Fruit fly (Drosophila melanogaster) whole organism, embryonic: Measurements from ENCODE around the gene CG34028.

Experiments
- BEAF-32 ChIP-seq: fragments of 200-800 bp; sonication (Bioruptor generic); optimal IDR thresholded peaks from 3 replicates; lab custom pipeline; 2017; ENCODE audit warnings: missing biosample characterization, missing genetic modification characterization, mild to moderate bottlenecking, moderate library complexity, missing genetic modification reagents
- Bteb2 ChIP-seq: fragments of 200-800 bp; sonication (Bioruptor generic); optimal IDR thresholded peaks from 2 replicates; lab custom pipeline; 2016; ENCODE audit warnings: missing biosample characterization, missing genetic modification characterization
- C15 ChIP-seq: fragments of 200-800 bp; sonication (Bioruptor generic); IDR thresholded peaks from 3 replicates; pipeline ENCODE4 v1.3.6; 2022; ENCODE audit warnings: missing biosample characterization, missing genetic modification characterization
- CG10267 ChIP-seq: fragments of 200-800 bp; sonication (Bioruptor generic); optimal IDR thresholded peaks from 2 replicates; lab custom pipeline; 2018; ENCODE audit warnings: missing biosample characterization, mild to moderate bottlenecking, missing genetic modification characterization, moderate library complexity
- CG10565 ChIP-seq: fragments of 200-800 bp; sonication (Bioruptor generic); optimal IDR thresholded peaks from 3 replicates; lab custom pipeline; 2016; ENCODE audit warnings: missing biosample characterization, mild to moderate bottlenecking, missing genetic modification characterization
- CG10654 ChIP-seq: fragments of 200-800 bp; sonication (Bioruptor generic); optimal IDR thresholded peaks from 2 replicates; lab custom pipeline; 2016; ENCODE audit warnings: missing biosample characterization, missing genetic modification characterization
- CG11247 ChIP-seq: fragments of 200-800 bp; sonication (Bioruptor generic); IDR thresholded peaks from 2 replicates; pipeline ENCODE4 v1.3.6; 2022; ENCODE audit warnings: missing biosample characterization, missing genetic modification characterization
- CG12299 ChIP-seq: fragments of 200-800 bp; sonication (Bioruptor generic); optimal IDR thresholded peaks from 2 replicates; lab custom pipeline; 2018; ENCODE audit warnings: missing biosample characterization, mild to moderate bottlenecking, missing genetic modification characterization
- CG12391 ChIP-seq: fragments of 200-800 bp; sonication (Bioruptor generic); optimal IDR thresholded peaks from 3 replicates; lab custom pipeline; 2018; ENCODE audit warnings: missing biosample characterization, mild to moderate bottlenecking, missing genetic modification characterization, moderate library complexity
- CG13123 ChIP-seq: fragments of 200-800 bp; sonication (Bioruptor generic); optimal IDR thresholded peaks from 2 replicates; lab custom pipeline; 2016; ENCODE audit warnings: missing biosample characterization, missing genetic modification characterization
- CG15073 ChIP-seq: fragments of 200-800 bp; sonication (Bioruptor generic); optimal IDR thresholded peaks from 2 replicates; lab custom pipeline; 2016; ENCODE audit warnings: missing biosample characterization, missing genetic modification characterization
- CG1529 ChIP-seq: fragments of 200-800 bp; sonication (Bioruptor generic); optimal IDR thresholded peaks from 3 replicates; lab custom pipeline; 2018; ENCODE audit warnings: missing biosample characterization, missing genetic modification characterization
- CG15696 ChIP-seq: fragments of 200-800 bp; sonication (Bioruptor generic); optimal IDR thresholded peaks from 2 replicates; lab custom pipeline; 2019; ENCODE audit warnings: missing biosample characterization, mild to moderate bottlenecking, missing genetic modification characterization, moderate library complexity
- CG17568 ChIP-seq: fragments of 200-800 bp; sonication (Bioruptor generic); optimal IDR thresholded peaks from 2 replicates; lab custom pipeline; 2018; ENCODE audit warnings: missing biosample characterization, mild to moderate bottlenecking, missing genetic modification characterization, moderate library complexity
- CG17912 ChIP-seq: fragments of 200-800 bp; sonication (Bioruptor generic); optimal IDR thresholded peaks from 2 replicates; lab custom pipeline; 2018; ENCODE audit warnings: missing biosample characterization, mild to moderate bottlenecking, missing genetic modification characterization
- CG2678 ChIP-seq: fragments of 200-800 bp; sonication (Bioruptor generic); optimal IDR thresholded peaks from 3 replicates; lab custom pipeline; 2019; ENCODE audit warnings: missing biosample characterization, mild to moderate bottlenecking, missing genetic modification characterization, moderate library complexity
- CG3065 ChIP-seq: fragments of 200-800 bp; sonication (Bioruptor generic); optimal IDR thresholded peaks from 2 replicates; lab custom pipeline; 2016; ENCODE audit warnings: missing biosample characterization, missing genetic modification characterization
- CG5180 ChIP-seq: fragments of 200-800 bp; sonication (Bioruptor generic); optimal IDR thresholded peaks from 3 replicates; lab custom pipeline; 2017; ENCODE audit warnings: missing biosample characterization, missing genetic modification characterization, mild to moderate bottlenecking, moderate library complexity, missing genetic modification reagents
- CG7357 ChIP-seq: fragments of 200-800 bp; sonication (Bioruptor generic); IDR thresholded peaks from 3 replicates; pipeline ENCODE4 v1.3.6; 2022; ENCODE audit warnings: missing biosample characterization, missing genetic modification characterization
- CG7928 ChIP-seq: fragments of 200-800 bp; sonication (Bioruptor generic); optimal IDR thresholded peaks from 2 replicates; lab custom pipeline; 2017; ENCODE audit warnings: missing biosample characterization, mild to moderate bottlenecking, missing genetic modification characterization
- CG8388 ChIP-seq: fragments of 200-800 bp; sonication (Bioruptor generic); optimal IDR thresholded peaks from 2 replicates; lab custom pipeline; 2019; ENCODE audit warnings: missing biosample characterization, mild to moderate bottlenecking, missing genetic modification characterization, moderate library complexity
- CG9817 ChIP-seq: fragments of 200-800 bp; sonication (Bioruptor generic); optimal IDR thresholded peaks from 2 replicates; lab custom pipeline; 2018; ENCODE audit warnings: missing biosample characterization, mild to moderate bottlenecking, missing genetic modification characterization, moderate library complexity
- CkIIα-i1 ChIP-seq: fragments of 200-800 bp; sonication (Bioruptor generic); IDR thresholded peaks from 2 replicates; pipeline ENCODE4 v1.3.6; 2022; ENCODE audit warnings: missing biosample characterization, missing genetic modification characterization
- E2f2 ChIP-seq: fragments of 200-800 bp; sonication (Bioruptor generic); IDR thresholded peaks from 2 replicates; pipeline ENCODE4 v1.3.6; 2022; ENCODE audit warnings: missing biosample characterization, missing genetic modification characterization
- Gsc ChIP-seq: fragments of 200-800 bp; sonication (Bioruptor generic); IDR thresholded peaks from 2 replicates; pipeline ENCODE4 v1.3.6; 2022; ENCODE audit warnings: missing biosample characterization, missing genetic modification characterization
- HLH4C ChIP-seq: fragments of 200-800 bp; sonication (Bioruptor generic); IDR thresholded peaks from 3 replicates; pipeline ENCODE4 v1.3.6; 2022; ENCODE audit warnings: missing biosample characterization, missing genetic modification characterization; ENCODE audit not compliant: partially characterized antibody
- MESR4 ChIP-seq: fragments of 200-800 bp; sonication (Bioruptor generic); optimal IDR thresholded peaks from 2 replicates; lab custom pipeline; 2018; ENCODE audit warnings: missing biosample characterization, mild to moderate bottlenecking, missing genetic modification characterization, moderate library complexity
- MTF-1 ChIP-seq: fragments of 200-800 bp; sonication (Bioruptor generic); optimal IDR thresholded peaks from 2 replicates; lab custom pipeline; 2018; ENCODE audit warnings: missing biosample characterization, mild to moderate bottlenecking, missing genetic modification characterization, borderline replicate concordance
- Mrtf ChIP-seq: fragments of 200-800 bp; sonication (Bioruptor generic); IDR thresholded peaks from 3 replicates; pipeline ENCODE4 v1.3.6; 2022; ENCODE audit warnings: missing biosample characterization, missing genetic modification characterization
- Oaz ChIP-seq: fragments of 200-800 bp; sonication (Bioruptor generic); IDR thresholded peaks from 2 replicates; pipeline ENCODE4 v1.3.6; 2022; ENCODE audit warnings: missing biosample characterization, missing genetic modification characterization
- Stat92E ChIP-seq, 3 experiments: fragments of >200 bp in 2 of 3; fragments of 200-800 bp in 1 of 3; sonication (Bioruptor generic) in 1 of 3; optimal IDR thresholded peaks; 2 replicates each; lab custom pipeline; 2017 to 2019; ENCODE audit warnings: missing biosample characterization in 3 of 3, missing genetic modification characterization in 3 of 3, mild to moderate bottlenecking in 1 of 3, moderate library complexity in 1 of 3
- TFAM ChIP-seq: fragments of 200-800 bp; sonication (Bioruptor generic); optimal IDR thresholded peaks from 2 replicates; lab custom pipeline; 2017; ENCODE audit warnings: missing biosample characterization, missing genetic modification characterization, inconsistent platforms
- Vsx1 ChIP-seq: fragments of 200-800 bp; sonication (Bioruptor generic); optimal IDR thresholded peaks from 2 replicates; lab custom pipeline; 2017; ENCODE audit warnings: missing biosample characterization, mild to moderate bottlenecking, missing genetic modification characterization, missing genetic modification reagents
- YL-1 ChIP-seq: fragments of 200-800 bp; sonication (Bioruptor generic); optimal IDR thresholded peaks from 3 replicates; lab custom pipeline; 2017; ENCODE audit warnings: missing biosample characterization, mild to moderate bottlenecking, missing genetic modification characterization
- amos ChIP-seq: fragments of 200-800 bp; sonication (Bioruptor generic); IDR thresholded peaks from 2 replicates; pipeline ENCODE4 v1.3.6; 2022; ENCODE audit warnings: missing biosample characterization, missing genetic modification characterization; ENCODE audit not compliant: partially characterized antibody
- ase ChIP-seq: fragments of 200-800 bp; sonication (Bioruptor generic); IDR thresholded peaks from 3 replicates; pipeline ENCODE4 v1.3.6; 2022; ENCODE audit warnings: missing biosample characterization, missing genetic modification characterization
- ash1 ChIP-seq: fragments of 200-800 bp; sonication (Bioruptor generic); optimal IDR thresholded peaks from 2 replicates; lab custom pipeline; 2018; ENCODE audit warnings: missing biosample characterization, mild to moderate bottlenecking, missing genetic modification characterization
- bowl ChIP-seq: fragments of 200-800 bp; sonication (Bioruptor generic); IDR thresholded peaks from 2 replicates; pipeline ENCODE4 v1.3.6; 2022; ENCODE audit warnings: missing biosample characterization, missing genetic modification characterization
- chinmo ChIP-seq: fragments of 200-800 bp; sonication (Bioruptor generic); IDR thresholded peaks from 4 replicates; pipeline ENCODE4 v1.3.6; 2022; ENCODE audit warnings: missing biosample characterization, missing genetic modification characterization; ENCODE audit not compliant: partially characterized antibody
- ci ChIP-seq: fragments of 200-800 bp; sonication (Bioruptor generic); IDR thresholded peaks from 3 replicates; pipeline ENCODE4 v1.3.6; 2022; ENCODE audit warnings: missing biosample characterization, missing genetic modification characterization
- dmrt11E ChIP-seq: fragments of 200-800 bp; sonication (Bioruptor generic); optimal IDR thresholded peaks from 3 replicates; lab custom pipeline; 2018; ENCODE audit warnings: missing biosample characterization, mild to moderate bottlenecking, missing genetic modification characterization, moderate library complexity
- esg ChIP-seq: fragments of 200-800 bp; sonication (Bioruptor generic); conservative IDR thresholded peaks from 2 replicates; pipeline ENCODE4 v1.3.6; 2022; ENCODE audit warnings: missing biosample characterization, missing genetic modification characterization
- fd3F ChIP-seq: fragments of 200-800 bp; sonication (Bioruptor generic); optimal IDR thresholded peaks from 2 replicates; lab custom pipeline; 2018; ENCODE audit warnings: missing biosample characterization, mild to moderate bottlenecking, missing genetic modification characterization, moderate library complexity
- fru ChIP-seq: fragments of >200 bp; optimal IDR thresholded peaks from 2 replicates; lab custom pipeline; 2017
- pzg ChIP-seq: fragments of 200-800 bp; sonication (Bioruptor generic); optimal IDR thresholded peaks from 3 replicates; lab custom pipeline; 2018; ENCODE audit warnings: missing biosample characterization, mild to moderate bottlenecking, missing genetic modification characterization, moderate library complexity
- schlank ChIP-seq: fragments of 200-800 bp; sonication (Bioruptor generic); optimal IDR thresholded peaks from 2 replicates; lab custom pipeline; 2018; ENCODE audit warnings: missing biosample characterization, mild to moderate bottlenecking, missing genetic modification characterization
- sna ChIP-seq: fragments of 200-800 bp; sonication (Bioruptor generic); IDR thresholded peaks from 2 replicates; pipeline ENCODE4 v1.3.6; 2022; ENCODE audit warnings: missing biosample characterization, missing genetic modification characterization; ENCODE audit not compliant: partially characterized antibody
- so ChIP-seq: fragments of 200-800 bp; sonication (Bioruptor generic); IDR thresholded peaks from 3 replicates; pipeline ENCODE4 v1.3.6; 2022; ENCODE audit warnings: missing biosample characterization, missing genetic modification characterization
- ssp ChIP-seq: fragments of 200-800 bp; sonication (Bioruptor generic); IDR thresholded peaks from 2 replicates; pipeline ENCODE4 v1.3.6; 2022; ENCODE audit warnings: missing biosample characterization, missing genetic modification characterization
- yki ChIP-seq: fragments of >200 bp; optimal IDR thresholded peaks from 3 replicates; lab custom pipeline; 2018

CG34028 gene

DNA sequence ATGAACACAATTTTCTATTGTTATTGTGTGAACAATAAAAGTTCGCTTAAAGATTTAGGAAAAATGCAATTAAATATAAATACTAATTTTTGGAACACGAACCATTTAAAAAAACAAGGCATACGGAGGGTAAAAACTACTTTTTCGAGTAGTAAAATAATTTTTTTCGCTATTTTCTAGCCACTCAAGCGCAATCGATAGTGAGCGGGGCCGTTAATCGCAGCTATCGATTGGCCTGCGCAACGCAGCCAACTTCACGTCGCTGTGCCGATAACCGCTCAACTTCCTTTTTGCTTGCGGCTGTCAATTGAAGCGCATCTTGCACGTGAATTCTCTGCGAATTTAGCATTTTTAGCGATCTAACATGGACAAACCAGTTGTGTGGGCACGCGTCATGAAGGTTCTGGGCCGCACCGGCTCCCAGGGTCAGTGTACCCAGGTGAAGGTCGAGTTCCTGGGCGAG, 43.1 kb downstream of the CG34028 start, which contains the start of gene RpS28b (continued):
- peak; percentile 78 for TF ChIP-seq CG10654 (GFP tag; lab: Kevin White, UChicago)
- TF ChIP-seq pzg (GFP tag; lab: Kevin White, UChicago): peak; percentile 71
- peak; percentile 93 for TF ChIP-seq ase (GFP tag; lab: Robert Waterston, UW)
- TF ChIP-seq CG7928 (GFP tag; lab: Kevin White, UChicago): peak; percentile 60
- TF ChIP-seq BEAF-32 (GFP tag; lab: Kevin White, UChicago): peak; percentile 85
- peak; percentile 77 for TF ChIP-seq CG10565
- peak; percentile 82 for TF ChIP-seq CG5180 (GFP tag; lab: Kevin White, UChicago)
- TF ChIP-seq CG8388 (GFP tag; lab: Kevin White, UChicago): peak; percentile 54
- TF ChIP-seq chinmo: no peak
- TF ChIP-seq ci (GFP tag; lab: Robert Waterston, UW): peak; percentile 98
- peak; percentile 81 for TF ChIP-seq bowl (GFP tag; lab: Robert Waterston, UW)
- no peak for TF ChIP-seq fru (lab: Kevin White, UChicago)
- peak; percentile 95 for TF ChIP-seq CG17912 (GFP tag; lab: Kevin White, UChicago)
- peak; percentile 90 for TF ChIP-seq Mrtf (GFP tag; lab: Robert Waterston, UW)
- peak; percentile 87 for TF ChIP-seq amos (GFP tag; lab: Robert Waterston, UW)
- TF ChIP-seq ssp (GFP tag; lab: Robert Waterston, UW): peak; percentile 78
- TF ChIP-seq MTF-1: peak; percentile 98
- no peak for TF ChIP-seq yki (lab: Kevin White, UChicago)
- TF ChIP-seq CG12391 (tag; lab: Kevin White, UChicago): peak; percentile 72
- peak; percentile 98 for TF ChIP-seq MESR4 (GFP tag; lab: Kevin White, UChicago)
- TF ChIP-seq CG17568: no peak
- peak; percentile 82 for TF ChIP-seq Oaz
- peak; percentile 95 for TF ChIP-seq CG11247
- TF ChIP-seq Stat92E (GFP tag; optimal IDR thresholded peaks at IDR 0.05; lab: Kevin White, UChicago): no peak
- peak; percentile 41 for TF ChIP-seq E2f2 (GFP tag; lab: Robert Waterston, UW)
- peak; percentile 98 for TF ChIP-seq CG13123 (GFP tag; lab: Kevin White, UChicago)
- TF ChIP-seq CG9817: peak; percentile 87
- no peak for TF ChIP-seq CG3065
- TF ChIP-seq HLH4C (GFP tag; lab: Robert Waterston, UW): peak; percentile 72
- TF ChIP-seq sna (GFP tag; lab: Robert Waterston, UW): peak; percentile 14; the same call in 1 of the 2 replicates
- TF ChIP-seq CG15073 (GFP tag; lab: Kevin White, UChicago): no peak
- TF ChIP-seq CG12299: peak; percentile 69
- TF ChIP-seq schlank: peak; percentile 96
- peak; percentile 83 for TF ChIP-seq so
- TF ChIP-seq CG2678: peak; percentile 62
- TF ChIP-seq YL-1: peak; percentile 94
- no peak; the same call in 1 of the 2 replicates for TF ChIP-seq Gsc
- peak; percentile 44; the same call in 1 of the 2 replicates for TF ChIP-seq esg
- peak; percentile 13 for TF ChIP-seq CG10267 (tag; lab: Kevin White, UChicago)
- TF ChIP-seq CG15696 (tag; lab: Kevin White, UChicago): peak; percentile 10
- peak; percentile 88 for TF ChIP-seq C15
- peak; percentile 93 for TF ChIP-seq ash1 (GFP tag; lab: Kevin White, UChicago)
- TF ChIP-seq CG1529 (GFP tag; lab: Kevin White, UChicago): peak; percentile 79
- peak; percentile 61 for TF ChIP-seq dmrt11E (tag; lab: Kevin White, UChicago)
- TF ChIP-seq CG7357: peak; percentile 53; the same call in 2 of the 3 replicates
- peak; percentile 66 for TF ChIP-seq TFAM (GFP tag; lab: Kevin White, UChicago)
- peak; percentile 64 for TF ChIP-seq Bteb2
- peak; percentile 77 for TF ChIP-seq fd3F (GFP tag; lab: Kevin White, UChicago)
- no peak for TF ChIP-seq CkIIα-i1 (GFP tag; lab: Robert Waterston, UW)
- TF ChIP-seq Vsx1 (GFP tag; lab: Kevin White, UChicago): peak; percentile 89
